Fruit fly (Drosophila melanogaster): ENCODE measurements around the gene Ada2b.

- TF ChIP-seq Dll (optimal IDR thresholded peaks at IDR 0.05), result no peak
- no peak for TF ChIP-seq CG8478 (optimal IDR thresholded peaks at IDR 0.05)
- no peak for TF ChIP-seq usp (GFP tag; optimal IDR thresholded peaks at IDR 0.05)
- no peak for TF ChIP-seq EcR (GFP tag; optimal IDR thresholded peaks at IDR 0.05)
Observed at dm6 chr3R:8227344-8227743, 13.0 kb downstream of the Ada2b start.
